ENCODE assay signal across 5 fruit fly cellular contexts in the genomic region with DNA sequence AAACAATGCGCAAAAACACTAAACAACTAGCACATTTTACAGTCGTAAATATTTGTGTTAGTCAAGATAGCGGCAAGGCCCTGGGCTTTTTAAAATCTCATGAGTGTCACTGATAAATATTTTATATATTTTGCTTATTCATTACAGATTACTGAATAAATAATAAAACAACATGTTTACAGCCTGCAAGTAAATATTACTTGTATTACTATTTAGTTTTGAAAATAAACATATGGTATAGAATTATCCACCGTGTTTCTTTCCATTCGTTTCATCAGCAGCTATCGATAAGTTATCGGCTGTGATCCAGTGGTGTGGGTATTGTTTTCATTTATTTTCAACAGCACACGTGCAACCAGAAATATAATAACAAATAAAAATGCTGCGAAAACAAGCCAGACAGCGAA.
A peak's percentile ranks its signal among the peaks of the same experiment; 100 is the strongest.
TF ChIP-seq lines count a peak whose summit lies in the region.

A gene (minus strand): TSS at position 50 of the 407 bp plus-strand sequence.
A gene (plus strand): TSS at position 320 of the 407 bp plus-strand sequence.

- no peak for TF ChIP-seq CTCF in whole organism, embryonic (GFP tag; optimal IDR thresholded peaks at IDR 0.05; lab: Kevin White, UChicago)

TF ChIP-seq in whole organism, adult, 20 proteins besides CTCF, POLR2A, EP300 and RAD21 (continues in another document):
- TF ChIP-seq Crg-1 (GFP tag; optimal IDR thresholded peaks at IDR 0.05; lab: Kevin White, UChicago): no peak
- TF ChIP-seq Clk (GFP tag; optimal IDR thresholded peaks at IDR 0.05; lab: Kevin White, UChicago): no peak
- TF ChIP-seq CG5204 (GFP tag; optimal IDR thresholded peaks at IDR 0.05; lab: Kevin White, UChicago): no peak
- TF ChIP-seq pad (GFP tag; optimal IDR thresholded peaks at IDR 0.05; lab: Kevin White, UChicago): no peak
- no peak for TF ChIP-seq bab1 (GFP tag; optimal IDR thresholded peaks at IDR 0.05; lab: Kevin White, UChicago)
- no peak for TF ChIP-seq ovo (GFP tag; optimal IDR thresholded peaks at IDR 0.05; lab: Kevin White, UChicago)
- no peak for TF ChIP-seq kay (GFP tag; lab: Kevin White, UChicago; ENCODE audit: borderline replicate concordance)
- no peak for TF ChIP-seq cic (GFP tag; optimal IDR thresholded peaks at IDR 0.05; lab: Kevin White, UChicago)
- no peak for TF ChIP-seq cnc (optimal IDR thresholded peaks at IDR 0.05; lab: Kevin White, UChicago)
- peak; percentile 9 for TF ChIP-seq CG12768 (GFP tag; optimal IDR thresholded peaks at IDR 0.05; lab: Kevin White, UChicago)
- peak; percentile 30 for TF ChIP-seq toe (GFP tag; optimal IDR thresholded peaks at IDR 0.05; lab: Kevin White, UChicago)
- no peak for TF ChIP-seq tj (GFP tag; optimal IDR thresholded peaks at IDR 0.05; lab: Kevin White, UChicago)
- peak; percentile 59 for TF ChIP-seq CG7101 (tag; optimal IDR thresholded peaks at IDR 0.05; lab: Kevin White, UChicago)
- peak; percentile 59 for TF ChIP-seq CG14711 (tag; optimal IDR thresholded peaks at IDR 0.05; lab: Kevin White, UChicago)
- no peak for TF ChIP-seq CG7045 (GFP tag; optimal IDR thresholded peaks at IDR 0.05; lab: Kevin White, UChicago)
- no peak for TF ChIP-seq CG33017 (tag; optimal IDR thresholded peaks at IDR 0.05; lab: Kevin White, UChicago)
- peak; percentile 96 for TF ChIP-seq Mnt (GFP tag; optimal IDR thresholded peaks at IDR 0.05; lab: Kevin White, UChicago)
- TF ChIP-seq CG1620 (GFP tag; optimal IDR thresholded peaks at IDR 0.05; lab: Kevin White, UChicago): no peak

TF ChIP-seq in whole organism, embryonic, 481 proteins besides CTCF, POLR2A, EP300 and RAD21 (continues in another document):
- no peak for TF ChIP-seq mirr (GFP tag; optimal IDR thresholded peaks at IDR 0.05; lab: Kevin White, UChicago)
- TF ChIP-seq Nf-YB (GFP tag; optimal IDR thresholded peaks at IDR 0.05; lab: Kevin White, UChicago): peak; percentile 24
- TF ChIP-seq CG18764 (GFP tag; optimal IDR thresholded peaks at IDR 0.05; lab: Kevin White, UChicago): no peak
- TF ChIP-seq CG2120 (GFP tag; optimal IDR thresholded peaks at IDR 0.05; lab: Kevin White, UChicago): peak; percentile 27
- no peak for TF ChIP-seq kah (GFP tag; optimal IDR thresholded peaks at IDR 0.05; lab: Kevin White, UChicago)
- TF ChIP-seq hth (optimal IDR thresholded peaks at IDR 0.05; lab: Kevin White, UChicago): no peak
- TF ChIP-seq Hand (GFP tag; optimal IDR thresholded peaks at IDR 0.05; lab: Kevin White, UChicago): no peak
- TF ChIP-seq Gug (GFP tag; IDR thresholded peaks at IDR 0.05; lab: Robert Waterston, UW): no peak
- peak; percentile 20 for TF ChIP-seq CG8290 (GFP tag; optimal IDR thresholded peaks at IDR 0.05; lab: Kevin White, UChicago)
- TF ChIP-seq CG8290 (tag; optimal IDR thresholded peaks at IDR 0.05; lab: Kevin White, UChicago): peak in 1 of 2 experiments; percentile 16
- TF ChIP-seq CG14710 (tag; optimal IDR thresholded peaks at IDR 0.05; lab: Kevin White, UChicago): peak; percentile 63
- no peak for TF ChIP-seq Hr78 (GFP tag; optimal IDR thresholded peaks at IDR 0.05; lab: Kevin White, UChicago)
- no peak for TF ChIP-seq fd102C (GFP tag; optimal IDR thresholded peaks at IDR 0.05; lab: Kevin White, UChicago)
- no peak for TF ChIP-seq CG11456 (GFP tag; IDR thresholded peaks at IDR 0.05; lab: Robert Waterston, UW)
- peak; percentile 31 for TF ChIP-seq CG17568 (GFP tag; optimal IDR thresholded peaks at IDR 0.05; lab: Kevin White, UChicago)
- peak; percentile 26 for TF ChIP-seq CG11723 (GFP tag; optimal IDR thresholded peaks at IDR 0.05; lab: Kevin White, UChicago)
- peak; percentile 68 for TF ChIP-seq Max (GFP tag; optimal IDR thresholded peaks at IDR 0.05; lab: Kevin White, UChicago)
- TF ChIP-seq CG8281 (tag; optimal IDR thresholded peaks at IDR 0.05; lab: Kevin White, UChicago): no peak

TF ChIP-seq in whole organism, prepupa, 60 proteins besides CTCF, POLR2A, EP300 and RAD21 (continues in another document):
- TF ChIP-seq dac (GFP tag; optimal IDR thresholded peaks at IDR 0.05; lab: Kevin White, UChicago) (no peak), topi (GFP tag; optimal IDR thresholded peaks at IDR 0.05; lab: Kevin White, UChicago) (peak; percentile 11), CG3919 (GFP tag; optimal IDR thresholded peaks at IDR 0.05; lab: Kevin White, UChicago) (no peak), achi (GFP tag; optimal IDR thresholded peaks at IDR 0.05; lab: Kevin White, UChicago) (peak; percentile 1), Eip75B (GFP tag; optimal IDR thresholded peaks at IDR 0.05; lab: Kevin White, UChicago) (peak; percentile 34), Sox15 (GFP tag; optimal IDR thresholded peaks at IDR 0.05; lab: Kevin White, UChicago) (no peak), OdsH (GFP tag; optimal IDR thresholded peaks at IDR 0.05; lab: Kevin White, UChicago) (peak; percentile 10), esn (GFP tag; optimal IDR thresholded peaks at IDR 0.05; lab: Kevin White, UChicago) (peak; percentile 47), CG8319 (GFP tag; optimal IDR thresholded peaks at IDR 0.05; lab: Kevin White, UChicago) (no peak), Hr4 (GFP tag; optimal IDR thresholded peaks at IDR 0.05; lab: Kevin White, UChicago) (no peak), Ets21C (GFP tag; optimal IDR thresholded peaks at IDR 0.05; lab: Kevin White, UChicago) (no peak), vri (GFP tag; optimal IDR thresholded peaks at IDR 0.05; lab: Kevin White, UChicago) (no peak), CG11902 (GFP tag; optimal IDR thresholded peaks at IDR 0.05; lab: Kevin White, UChicago) (no peak), Eip78C (GFP tag; lab: Kevin White, UChicago) (peak; percentile 82), Sox14 (GFP tag; optimal IDR thresholded peaks at IDR 0.05; lab: Kevin White, UChicago) (peak; percentile 27), CG4318 (GFP tag; optimal IDR thresholded peaks at IDR 0.05; lab: Kevin White, UChicago) (no peak), CG6792 (GFP tag; optimal IDR thresholded peaks at IDR 0.05; lab: Kevin White, UChicago) (no peak), fkh (GFP tag; optimal IDR thresholded peaks at IDR 0.05; lab: Kevin White, UChicago) (peak; percentile 97), CG8119 (GFP tag; IDR thresholded peaks at IDR 0.05; lab: Robert Waterston, UW) (no peak)

TF ChIP-seq in whole organism, pupa, 21 proteins besides CTCF, POLR2A, EP300 and RAD21:
- no peak for TF ChIP-seq EcR (GFP tag; optimal IDR thresholded peaks at IDR 0.05; lab: Kevin White, UChicago)
- peak; percentile 58 for TF ChIP-seq CG8159 (tag; optimal IDR thresholded peaks at IDR 0.05; lab: Kevin White, UChicago)
- no peak for TF ChIP-seq Ets98B (GFP tag; IDR thresholded peaks at IDR 0.05; lab: Robert Waterston, UW)

TF ChIP-seq in whole organism, wandering third instar larva, 38 proteins besides CTCF, POLR2A, EP300 and RAD21:
- TF ChIP-seq Jra (GFP tag; optimal IDR thresholded peaks at IDR 0.05; lab: Kevin White, UChicago): peak; percentile 13
- TF ChIP-seq HLH106 (tag; optimal IDR thresholded peaks at IDR 0.05; lab: Kevin White, UChicago): peak; percentile 17
- no peak for TF ChIP-seq br (GFP tag; optimal IDR thresholded peaks at IDR 0.05; lab: Kevin White, UChicago)
- TF ChIP-seq Myc (optimal IDR thresholded peaks at IDR 0.05; lab: Kevin White, UChicago): peak; percentile 47
- TF ChIP-seq usp (GFP tag; optimal IDR thresholded peaks at IDR 0.05; lab: Kevin White, UChicago): no peak
- TF ChIP-seq sv (GFP tag; optimal IDR thresholded peaks at IDR 0.05; lab: Kevin White, UChicago): no peak
- TF ChIP-seq Rel (GFP tag; optimal IDR thresholded peaks at IDR 0.05; lab: Kevin White, UChicago): no peak
- peak; percentile 17 for TF ChIP-seq Rel (tag; optimal IDR thresholded peaks at IDR 0.05; lab: Kevin White, UChicago)
- TF ChIP-seq brk (GFP tag; optimal IDR thresholded peaks at IDR 0.05; lab: Kevin White, UChicago): peak; percentile 73
- TF ChIP-seq ey (GFP tag; optimal IDR thresholded peaks at IDR 0.05; lab: Kevin White, UChicago): no peak
- no peak for TF ChIP-seq foxo (GFP tag; optimal IDR thresholded peaks at IDR 0.05; lab: Kevin White, UChicago)
- TF ChIP-seq Hnf4 (GFP tag; optimal IDR thresholded peaks at IDR 0.05; lab: Kevin White, UChicago): peak; percentile 20
- peak; percentile 25 for TF ChIP-seq OdsH (GFP tag; optimal IDR thresholded peaks at IDR 0.05; lab: Kevin White, UChicago)
- TF ChIP-seq woc (GFP tag; optimal IDR thresholded peaks at IDR 0.05; lab: Kevin White, UChicago): peak; percentile 55
